Worm (Caenorhabditis elegans): ENCODE data around the gene irld-48.

DNA sequence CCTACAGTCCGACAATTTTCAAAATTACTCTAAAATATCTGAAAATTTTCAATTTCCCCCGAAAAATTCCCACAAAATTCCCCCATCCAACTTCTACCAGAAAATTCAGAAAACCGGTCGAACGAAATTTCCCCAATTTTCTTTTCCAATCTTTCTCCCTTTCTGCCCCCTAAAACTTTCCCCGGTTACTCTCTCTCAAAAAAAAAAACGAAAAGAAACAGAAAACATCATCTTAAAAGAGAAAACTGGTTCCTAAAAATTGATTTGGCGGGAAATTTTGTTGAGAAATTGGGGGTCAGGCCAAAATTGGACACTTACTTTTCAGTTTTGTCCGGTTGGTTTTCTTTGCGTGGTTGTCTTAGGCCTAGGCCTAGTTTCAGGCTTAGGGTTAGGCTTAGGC is 21.8 kb downstream of the irld-48 start:
- no peak for TF ChIP-seq nhr-12 (tag; optimal IDR thresholded peaks at IDR 0.05)
- TF ChIP-seq egl-27 (tag; optimal IDR thresholded peaks at IDR 0.05): no peak
- TF ChIP-seq pha-4 (tag; optimal IDR thresholded peaks at IDR 0.05): no peak
- TF ChIP-seq ceh-82 (tag; optimal IDR thresholded peaks at IDR 0.05): no peak
- TF ChIP-seq nhr-11 (tag; optimal IDR thresholded peaks at IDR 0.05): no peak
- TF ChIP-seq ceh-16 (tag; optimal IDR thresholded peaks at IDR 0.05): no peak
- no peak for TF ChIP-seq unc-39 (tag; optimal IDR thresholded peaks at IDR 0.05)
- no peak for TF ChIP-seq jun-1 (tag; optimal IDR thresholded peaks at IDR 0.05)
- no peak for TF ChIP-seq fkh-2 (tag; optimal IDR thresholded peaks at IDR 0.05)
- no peak for TF ChIP-seq ceh-9 (tag; optimal IDR thresholded peaks at IDR 0.05)
